Worm (Caenorhabditis elegans) whole organism, mixed stage, embryonic: Measurements from ENCODE around the gene F19F10.11.

ENCODE experiments used
- M03D4.4 ChIP-seq: sonication (generic microtip); optimal IDR thresholded peaks from 2 replicates; lab custom pipeline; 2017; ENCODE audit warnings: mild to moderate bottlenecking, missing genetic modification characterization, missing compliant biosample characterization
- bed-3 ChIP-seq: fragments of 200-800 bp; sonication (Bioruptor generic); optimal IDR thresholded peaks from 3 replicates; lab custom pipeline; 2018; ENCODE audit warnings: mild to moderate bottlenecking, missing genetic modification characterization, moderate library complexity, missing compliant biosample characterization
- blmp-1 ChIP-seq: fragments of 150-350 bp; optimal IDR thresholded peaks from 2 replicates; lab custom pipeline; 2014; ENCODE audit warnings: missing biosample characterization, missing genetic modification characterization
- ceh-39 ChIP-seq: fragments of 150-350 bp; optimal IDR thresholded peaks from 2 replicates; lab custom pipeline; 2014; ENCODE audit warnings: missing biosample characterization, missing genetic modification characterization
- ceh-43 ChIP-seq: fragments of 200-800 bp; sonication (Bioruptor generic); optimal IDR thresholded peaks from 2 replicates; lab custom pipeline; 2018; ENCODE audit warnings: mild to moderate bottlenecking, missing genetic modification characterization, moderate library complexity, missing compliant biosample characterization
- ceh-83 ChIP-seq: fragments of 200-800 bp; sonication (Bioruptor generic); optimal IDR thresholded peaks from 2 replicates; lab custom pipeline; 2018; ENCODE audit warnings: mild to moderate bottlenecking, missing genetic modification characterization, missing compliant biosample characterization
- ces-1 ChIP-seq: fragments of 150-350 bp; optimal IDR thresholded peaks from 2 replicates; lab custom pipeline; 2014; ENCODE audit warnings: missing biosample characterization, missing genetic modification reagents, missing genetic modification characterization
- cnd-1 ChIP-seq: fragments of 200-800 bp; sonication (Bioruptor generic); optimal IDR thresholded peaks from 2 replicates; lab custom pipeline; 2018; ENCODE audit warnings: mild to moderate bottlenecking, missing genetic modification characterization, missing compliant biosample characterization
- drap-1 ChIP-seq: fragments of 200-800 bp; sonication (Bioruptor generic); optimal IDR thresholded peaks from 3 replicates; lab custom pipeline; 2018; ENCODE audit warnings: mild to moderate bottlenecking, missing genetic modification characterization, missing compliant biosample characterization
- elt-3 ChIP-seq: fragments of 150-350 bp; optimal IDR thresholded peaks from 2 replicates; lab custom pipeline; 2014; ENCODE audit warnings: missing biosample characterization, missing genetic modification characterization
- flh-1 ChIP-seq: fragments of 200-800 bp; sonication (Bioruptor generic); optimal IDR thresholded peaks from 2 replicates; lab custom pipeline; 2018; ENCODE audit warnings: mild to moderate bottlenecking, missing genetic modification characterization, moderate library complexity, missing compliant biosample characterization
- ham-2 ChIP-seq: fragments of 200-800 bp; sonication (Bioruptor generic); optimal IDR thresholded peaks from 2 replicates; lab custom pipeline; 2018; ENCODE audit warnings: mild to moderate bottlenecking, missing genetic modification characterization, missing compliant biosample characterization
- lin-13 ChIP-seq: fragments of 150-350 bp; optimal IDR thresholded peaks from 2 replicates; lab custom pipeline; 2014; ENCODE audit warnings: missing biosample characterization, missing genetic modification characterization
- lin-32 ChIP-seq: fragments of 200-800 bp; sonication (Bioruptor generic); optimal IDR thresholded peaks from 2 replicates; lab custom pipeline; 2018; ENCODE audit warnings: mild to moderate bottlenecking, missing genetic modification characterization, missing compliant biosample characterization
- lsy-2 ChIP-seq: fragments of 150-350 bp; optimal IDR thresholded peaks from 2 replicates; lab custom pipeline; 2014; ENCODE audit warnings: missing biosample characterization, missing genetic modification characterization
- mab-5 ChIP-seq: fragments of 150-350 bp; optimal IDR thresholded peaks from 2 replicates; lab custom pipeline; 2014; ENCODE audit warnings: missing biosample characterization, missing genetic modification characterization
- mep-1 ChIP-seq: fragments of 150-350 bp; optimal IDR thresholded peaks from 2 replicates; lab custom pipeline; 2017; ENCODE audit warnings: missing biosample characterization, missing genetic modification reagents, missing genetic modification characterization, inconsistent platforms
- mls-2 ChIP-seq: sonication (generic microtip); optimal IDR thresholded peaks from 2 replicates; lab custom pipeline; 2016; ENCODE audit warnings: mild to moderate bottlenecking, missing genetic modification characterization, moderate library complexity, missing compliant biosample characterization
- nhr-12 ChIP-seq: fragments of 150-350 bp; optimal IDR thresholded peaks from 2 replicates; lab custom pipeline; 2014; ENCODE audit warnings: missing biosample characterization, missing genetic modification characterization
- nhr-2 ChIP-seq: fragments of 150-350 bp; optimal IDR thresholded peaks from 2 replicates; lab custom pipeline; 2014; ENCODE audit warnings: missing biosample characterization, missing genetic modification characterization
- nhr-237 ChIP-seq: fragments of 150-350 bp; optimal IDR thresholded peaks from 2 replicates; lab custom pipeline; 2014; ENCODE audit warnings: missing biosample characterization, missing genetic modification characterization
- nhr-28 ChIP-seq: fragments of 150-350 bp; optimal IDR thresholded peaks from 2 replicates; lab custom pipeline; 2014; ENCODE audit warnings: missing biosample characterization, missing genetic modification characterization
- sem-2 ChIP-seq: fragments of 200-800 bp; sonication (Bioruptor generic); optimal IDR thresholded peaks from 2 replicates; lab custom pipeline; 2018; ENCODE audit warnings: mild to moderate bottlenecking, missing genetic modification characterization, missing compliant biosample characterization
- snpc-4 ChIP-seq: fragments of 150-350 bp; optimal IDR thresholded peaks from 2 replicates; lab custom pipeline; 2014; ENCODE audit warnings: missing biosample characterization, missing genetic modification characterization
- sptf-1 ChIP-seq: sonication (generic microtip); optimal IDR thresholded peaks from 2 replicates; lab custom pipeline; 2017; ENCODE audit warnings: mild to moderate bottlenecking, missing genetic modification characterization, moderate library complexity, missing compliant biosample characterization
- tbx-8 ChIP-seq: fragments of 200-800 bp; sonication (Bioruptor generic); optimal IDR thresholded peaks from 2 replicates; lab custom pipeline; 2018; ENCODE audit warnings: mild to moderate bottlenecking, missing genetic modification characterization, moderate library complexity, missing compliant biosample characterization
- unc-39 ChIP-seq: fragments of 150-350 bp; optimal IDR thresholded peaks from 2 replicates; lab custom pipeline; 2014; ENCODE audit warnings: missing biosample characterization, missing genetic modification characterization
- unc-62 ChIP-seq: fragments of 150-350 bp; optimal IDR thresholded peaks from 2 replicates; lab custom pipeline; 2014; ENCODE audit warnings: missing biosample characterization, missing genetic modification reagents, missing genetic modification characterization
- zip-8 ChIP-seq: fragments of 150-350 bp; optimal IDR thresholded peaks from 2 replicates; lab custom pipeline; 2014; ENCODE audit warnings: missing biosample characterization, missing genetic modification characterization

F19F10.11 gene

ce11 chrV:7609698-7610420, 22.4 kb upstream of the F19F10.11 start, which contains the start of the genes folt-3 and clec-214:
folt-3 (minus strand) TSS chrV:7609748.
clec-214 (plus strand) TSS chrV:7610370.
- TF ChIP-seq lin-32 (GFP tag; lab: Kevin White, UChicago) (no peak), lsy-2 (tag; lab: Kevin White, UChicago) (no peak), nhr-237 (tag; lab: Kevin White, UChicago) (no peak), sem-2 (GFP tag; lab: Kevin White, UChicago) (no peak), mep-1 (no peak), zip-8 (tag; lab: Kevin White, UChicago) (no peak)

- TF ChIP-seq elt-3 (tag; lab: Kevin White, UChicago) (no peak), blmp-1 (no peak), lin-32 (GFP tag; lab: Kevin White, UChicago) (no peak)
Measured at ce11 chrV:7604858-7605257, 17.4 kb upstream of the F19F10.11 start, which contains the start of gene clec-213. clec-213 (plus strand) TSS chrV:7605158.

ce11 chrV:7603404-7603803, 15.9 kb upstream of the F19F10.11 start, which contains the start of gene C50E3.11:
C50E3.11 (minus strand) TSS chrV:7603486.
- TF ChIP-seq ceh-39 = no peak
- TF ChIP-seq bed-3 (GFP tag; lab: Kevin White, UChicago) = no peak

ce11 chrV:7601443-7601842, 13.9 kb upstream of the F19F10.11 start, which contains the start of gene scl-26:
scl-26 (minus strand) TSS chrV:7601543.
- TF ChIP-seq mls-2 = no peak
- TF ChIP-seq lin-13 (tag; lab: Kevin White, UChicago) = no peak
- TF ChIP-seq lin-32 (GFP tag; lab: Kevin White, UChicago) = no peak
- no peak for TF ChIP-seq cnd-1 (tag; lab: Kevin White, UChicago)
- TF ChIP-seq mep-1 = no peak

ce11 chrV:7600149-7600548, 12.6 kb upstream of the F19F10.11 start, which contains the start of gene C50E3.9:
C50E3.9 (minus strand) TSS chrV:7600249.
- TF ChIP-seq blmp-1 (no peak), nhr-28 (no peak), unc-62 (GFP tag; lab: Kevin White, UChicago) (no peak), unc-39 (tag; lab: Kevin White, UChicago) (no peak), sptf-1 (no peak)

- no peak for TF ChIP-seq cnd-1 (tag; lab: Kevin White, UChicago)
- no peak for TF ChIP-seq lin-32 (GFP tag; lab: Kevin White, UChicago)
- no peak for TF ChIP-seq zip-8 (tag; lab: Kevin White, UChicago)
- TF ChIP-seq lsy-2 (tag; lab: Kevin White, UChicago) = no peak
- no peak for TF ChIP-seq ham-2 (GFP tag; lab: Kevin White, UChicago)
- TF ChIP-seq nhr-28 = no peak
- no peak for TF ChIP-seq sptf-1
- no peak for TF ChIP-seq sem-2 (GFP tag; lab: Kevin White, UChicago)
- no peak for TF ChIP-seq mep-1
- TF ChIP-seq tbx-8 (GFP tag; lab: Kevin White, UChicago) = no peak
- TF ChIP-seq ceh-39 = no peak
- TF ChIP-seq ceh-83 (GFP tag; lab: Kevin White, UChicago) = no peak
- TF ChIP-seq ceh-43 (GFP tag; lab: Kevin White, UChicago) = no peak
- TF ChIP-seq blmp-1 = no peak
- no peak for TF ChIP-seq nhr-12 (tag; lab: Kevin White, UChicago)
- no peak for TF ChIP-seq drap-1
- TF ChIP-seq bed-3 (GFP tag; lab: Kevin White, UChicago) = no peak
- no peak for TF ChIP-seq snpc-4 (tag; lab: Kevin White, UChicago)
Measured at ce11 chrV:7598269-7598668, 10.8 kb upstream of the F19F10.11 start, which contains the start of gene C50E3.7. C50E3.7 (minus strand) TSS chrV:7598369.

- TF ChIP-seq mab-5 (tag; lab: Kevin White, UChicago) (no peak), bed-3 (GFP tag; lab: Kevin White, UChicago) (no peak), sem-2 (GFP tag; lab: Kevin White, UChicago) (no peak), nhr-12 (tag; lab: Kevin White, UChicago) (no peak), ceh-43 (GFP tag; lab: Kevin White, UChicago) (no peak), nhr-2 (tag; lab: Kevin White, UChicago) (no peak), unc-39 (tag; lab: Kevin White, UChicago) (no peak), snpc-4 (tag; lab: Kevin White, UChicago) (no peak), lin-32 (GFP tag; lab: Kevin White, UChicago) (no peak), nhr-237 (tag; lab: Kevin White, UChicago) (no peak), sptf-1 (no peak), ces-1 (GFP tag; lab: Kevin White, UChicago) (no peak), flh-1 (GFP tag; lab: Kevin White, UChicago) (no peak), lsy-2 (tag; lab: Kevin White, UChicago) (no peak), elt-3 (tag; lab: Kevin White, UChicago) (no peak), M03D4.4 (tag; lab: Kevin White, UChicago) (no peak)
Measured at ce11 chrV:7595132-7595531, 7.6 kb upstream of the F19F10.11 start.
